Worm (Caenorhabditis elegans) whole organism, L4 larva: Measurements from ENCODE around the gene dnj-26.
"Not testable (repeated sequence)": the region's sequence is repeated elsewhere in the genome, so short reads cannot be mapped to it uniquely, and the experiment has no call there.

Experiments used
- D1046.2 ChIP-seq: fragments of 200-800 bp; sonication (Bioruptor generic); IDR thresholded peaks from 2 replicates; pipeline ENCODE4 v1.3.6; 2022; ENCODE audit warnings: missing genetic modification characterization, missing compliant biosample characterization
- Y105C5A.15 ChIP-seq: fragments of 200-800 bp; sonication (Bioruptor generic); IDR thresholded peaks from 2 replicates; pipeline ENCODE4 v1.3.6; 2022; ENCODE audit warnings: missing genetic modification characterization, missing compliant biosample characterization
- dmd-6 ChIP-seq: fragments of 200-800 bp; sonication (Bioruptor generic); IDR thresholded peaks from 2 replicates; pipeline ENCODE4 v1.3.6; 2022; ENCODE audit warnings: missing genetic modification reagents, missing genetic modification characterization, missing compliant biosample characterization
- duxl-1 ChIP-seq: sonication (generic microtip); optimal IDR thresholded peaks from 2 replicates; lab custom pipeline; 2016; ENCODE audit warnings: mild to moderate bottlenecking, missing genetic modification characterization, moderate library complexity, missing compliant biosample characterization; ENCODE audit not compliant: poor library complexity
- dve-1 ChIP-seq: sonication (generic microtip); optimal IDR thresholded peaks from 2 replicates; lab custom pipeline; 2017; ENCODE audit warnings: antibody characterized with exemption, mild to moderate bottlenecking, missing genetic modification characterization, missing compliant biosample characterization; ENCODE audit not compliant: insufficient read depth
- fkh-10 ChIP-seq: fragments of 150-350 bp; optimal IDR thresholded peaks from 2 replicates; lab custom pipeline; 2014; ENCODE audit warnings: missing biosample characterization, missing genetic modification reagents, missing genetic modification characterization
- fos-1 ChIP-seq: fragments of 150-350 bp; optimal IDR thresholded peaks from 2 replicates; lab custom pipeline; 2014; ENCODE audit warnings: missing biosample characterization, missing genetic modification characterization
- mep-1 ChIP-seq: fragments of 150-350 bp; sonication (generic microtip); optimal IDR thresholded peaks from 3 replicates; lab custom pipeline; 2014; ENCODE audit warnings: missing biosample characterization, missing genetic modification characterization
- nhr-28 ChIP-seq: fragments of 150-350 bp; optimal IDR thresholded peaks from 2 replicates; lab custom pipeline; 2014; ENCODE audit warnings: missing biosample characterization, missing genetic modification characterization
- nhr-48 ChIP-seq: sonication (generic microtip); optimal IDR thresholded peaks from 2 replicates; lab custom pipeline; 2016; ENCODE audit warnings: mild to moderate bottlenecking, missing genetic modification characterization, missing compliant biosample characterization
- nhr-76 ChIP-seq: fragments of 150-350 bp; optimal IDR thresholded peaks from 2 replicates; lab custom pipeline; 2014; ENCODE audit warnings: missing biosample characterization, missing genetic modification characterization

ce11 chrIV:12294770-12295169 is 42.3 kb upstream of the dnj-26 start:
- not testable (repeated sequence) for TF ChIP-seq mep-1 (tag; lab: Kevin White, UChicago); nhr-76 (tag; lab: Kevin White, UChicago); fos-1 (tag; lab: Kevin White, UChicago); fkh-10; duxl-1 (tag; lab: Kevin White, UChicago); nhr-48; dve-1 (tag; lab: Kevin White, UChicago); dmd-6 (GFP tag; lab: Robert Waterston, UW); D1046.2 (GFP tag; lab: Robert Waterston, UW); Y105C5A.15 (GFP tag; lab: Robert Waterston, UW); nhr-28
